Fruit fly (Drosophila melanogaster) whole organism: ENCODE data around the gene CG45012.

Experiments
- Dll ChIP-seq: fragments of >200 bp; optimal IDR thresholded peaks from 2 replicates; lab custom pipeline; 2017
- EcR ChIP-seq, 2 experiments: fragments of >200 bp; optimal IDR thresholded peaks; 2 replicates each; lab custom pipeline; 2017; ENCODE audit warnings: missing biosample characterization in 2 of 2, missing genetic modification characterization in 2 of 2, missing genetic modification reagents in 2 of 2
- pan ChIP-seq: fragments of >200 bp; optimal IDR thresholded peaks from 2 replicates; lab custom pipeline; 2017
- psq ChIP-seq: fragments of >200 bp; optimal IDR thresholded peaks from 2 replicates; lab custom pipeline; 2017
- usp ChIP-seq: fragments of >200 bp; optimal IDR thresholded peaks from 2 replicates; lab custom pipeline; 2017; ENCODE audit warnings: missing biosample characterization, missing genetic modification characterization, mixed read lengths

- no peak for TF ChIP-seq Dll (lab: Kevin White, UChicago)
- no peak for TF ChIP-seq usp (GFP tag; lab: Kevin White, UChicago)
- no peak for TF ChIP-seq psq (lab: Kevin White, UChicago)
- TF ChIP-seq pan (lab: Kevin White, UChicago): no peak
- TF ChIP-seq EcR (GFP tag; optimal IDR thresholded peaks at IDR 0.05; lab: Kevin White, UChicago): no peak
These were observed 18.0 kb upstream of the CG45012 start for dm6 chr2L:11816376-11816775.
